Worm (Caenorhabditis elegans): ENCODE measurements around the gene F44E5.15.

Gene F44E5.15

DNA sequence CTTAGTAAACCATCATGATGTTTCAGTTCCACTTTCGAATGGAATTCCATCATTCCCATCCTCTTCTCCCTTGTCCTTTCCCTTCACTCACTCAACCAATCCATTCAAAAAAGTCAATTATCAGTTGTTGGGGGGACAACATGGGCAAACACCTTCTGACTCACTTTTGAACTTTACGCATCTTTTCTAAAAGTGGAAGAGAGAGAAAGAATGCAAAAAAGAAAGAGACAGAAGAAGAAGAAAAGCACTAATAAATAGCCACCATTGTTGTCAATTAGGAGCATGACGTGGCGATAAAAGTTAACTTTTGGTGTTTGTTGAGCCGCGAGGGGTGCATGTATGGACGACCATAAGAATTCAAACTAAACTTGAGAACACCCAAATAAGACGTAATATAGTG is 15.6 kb downstream of the F44E5.15 start (continued):
- TF ChIP-seq nhr-179 (tag; optimal IDR thresholded peaks at IDR 0.05) (no peak), K12H6.12 (tag; optimal IDR thresholded peaks at IDR 0.05) (no peak), cebp-2 (GFP tag; IDR thresholded peaks at IDR 0.05) (no peak), egl-18 (GFP tag; IDR thresholded peaks at IDR 0.05) (no peak), F57C9.4 (tag; optimal IDR thresholded peaks at IDR 0.05) (no peak)

DNA sequence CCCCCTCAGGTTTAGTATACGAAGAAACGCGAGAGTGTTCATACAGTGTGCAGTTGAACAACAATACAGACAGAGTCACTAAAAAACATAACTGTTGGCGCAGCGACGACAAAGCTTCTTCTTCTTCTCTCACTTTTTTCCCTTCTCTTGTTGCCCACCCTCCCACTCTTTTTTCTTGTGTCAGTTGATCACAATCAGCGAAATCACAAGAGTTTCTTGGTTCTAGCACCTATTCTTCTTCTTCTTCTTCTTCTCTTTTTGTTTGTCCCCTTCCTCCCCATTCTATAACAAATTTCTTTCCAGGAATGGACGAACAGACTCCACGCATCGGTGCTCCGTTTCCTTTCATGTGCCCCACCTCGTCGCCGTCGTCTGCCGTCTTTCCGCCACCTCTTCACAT is 18.0 kb downstream of the F44E5.15 start, which contains the start of gene F43G6.4:
Gene F43G6.4 (plus strand): TSS at position 301 of the 400 bp plus-strand sequence.
- no peak for TF ChIP-seq ztf-26 (tag; optimal IDR thresholded peaks at IDR 0.05)
- TF ChIP-seq K11D2.4 (GFP tag; IDR thresholded peaks at IDR 0.05), result no peak
- TF ChIP-seq lin-35 (GFP tag; optimal IDR thresholded peaks at IDR 0.05), result no peak

DNA sequence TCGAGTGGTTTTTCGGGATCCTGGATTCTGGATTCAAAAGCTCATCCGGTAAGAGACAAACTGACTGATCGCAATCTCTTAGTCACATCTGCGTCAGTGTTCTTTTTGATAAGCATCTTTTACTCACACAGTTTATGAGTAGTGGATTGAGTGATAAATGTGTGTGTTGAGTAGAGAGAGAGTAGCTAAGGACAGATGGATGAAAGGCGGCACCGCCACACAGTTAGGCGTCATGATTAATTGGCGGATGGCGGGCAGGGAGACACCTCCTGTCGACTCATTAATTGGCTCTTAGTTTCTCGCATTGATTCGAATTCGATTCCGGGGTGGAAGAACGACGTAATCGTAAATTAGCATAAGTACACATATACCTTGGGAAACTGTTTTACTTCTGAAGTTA is 21.9 kb downstream of the F44E5.15 start:
- no peak for TF ChIP-seq ekl-4 (GFP tag; IDR thresholded peaks at IDR 0.05)
- no peak for TF ChIP-seq nhr-90 (tag; optimal IDR thresholded peaks at IDR 0.05)
- TF ChIP-seq Y53F4B.3 (GFP tag; IDR thresholded peaks at IDR 0.05), result no peak
- TF ChIP-seq mes-4 (tag; optimal IDR thresholded peaks at IDR 0.05), result no peak

DNA sequence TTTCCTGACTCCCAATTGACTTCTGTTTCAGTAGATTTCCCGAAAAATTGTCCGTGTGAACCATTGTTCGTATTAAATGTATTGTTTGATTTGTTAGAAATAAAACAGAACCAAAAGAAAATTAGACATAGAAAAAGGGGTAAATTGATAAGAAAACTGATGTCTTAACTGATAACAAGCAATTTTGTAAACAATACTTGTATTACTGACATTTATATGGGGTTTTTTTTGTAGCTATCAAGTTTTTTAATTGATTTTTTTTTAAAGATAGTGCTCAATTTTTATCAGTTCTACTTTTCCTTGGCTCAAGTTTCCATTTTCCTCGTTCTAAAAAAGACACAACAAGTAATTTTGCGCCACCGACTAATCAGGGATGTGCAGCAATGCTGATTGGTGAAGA is 24.7 kb downstream of the F44E5.15 start:
- peak; percentile 42 for TF ChIP-seq nhr-80 (tag; optimal IDR thresholded peaks at IDR 0.05)
- TF ChIP-seq B0019.2 (GFP tag; conservative IDR thresholded peaks at IDR 0.05), result no peak
- no peak for TF ChIP-seq K12H6.12 (tag; optimal IDR thresholded peaks at IDR 0.05)
- TF ChIP-seq F39B2.1 (GFP tag; IDR thresholded peaks at IDR 0.05), result no peak
- TF ChIP-seq Y53G8AR.9 (GFP tag; conservative IDR thresholded peaks at IDR 0.05), result no peak

DNA sequence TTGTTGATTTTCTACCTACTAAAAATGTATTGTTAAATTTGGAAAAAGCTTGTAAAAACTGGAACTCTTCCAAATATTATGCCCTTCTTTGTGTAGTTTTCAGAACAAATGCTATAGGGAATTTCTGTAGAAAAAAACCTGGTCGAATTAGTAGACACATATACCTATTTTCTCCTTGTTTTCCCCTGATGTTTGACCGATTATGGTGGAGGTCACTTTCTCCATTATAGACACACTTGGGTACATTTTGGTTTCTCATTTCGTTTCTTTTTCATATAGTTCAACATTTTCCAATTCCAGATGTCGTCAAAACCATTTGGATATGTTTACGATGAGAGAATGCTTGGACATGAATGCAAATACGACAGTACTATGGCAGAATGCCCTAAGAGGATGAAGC is 26.3 kb downstream of the F44E5.15 start, which contains the start of gene hda-5:
Gene hda-5 (plus strand): TSS at position 301 of the 400 bp plus-strand sequence.
- TF ChIP-seq hmg-1.2 (GFP tag; IDR thresholded peaks at IDR 0.05) (no peak), hlh-26 (GFP tag; conservative IDR thresholded peaks at IDR 0.05) (no peak), madf-3 (GFP tag; IDR thresholded peaks at IDR 0.05) (no peak), Y53F4B.3 (GFP tag; IDR thresholded peaks at IDR 0.05) (no peak), F57C9.4 (tag; optimal IDR thresholded peaks at IDR 0.05) (no peak), nfya-2 (GFP tag; IDR thresholded peaks at IDR 0.05) (no peak), F33H1.4 (GFP tag; IDR thresholded peaks at IDR 0.05) (no peak), ceh-79 (tag; optimal IDR thresholded peaks at IDR 0.05) (no peak), attf-5 (GFP tag; optimal IDR thresholded peaks at IDR 0.05) (no peak), Y79H2A.3 (GFP tag; conservative IDR thresholded peaks at IDR 0.05) (no peak), snpc-1.3 (tag; optimal IDR thresholded peaks at IDR 0.05; ENCODE audit: insufficient read depth) (no peak), tlf-1 (GFP tag; optimal IDR thresholded peaks at IDR 0.05) (no peak), rec-8 (tag; optimal IDR thresholded peaks at IDR 0.05) (no peak), ztf-25 (GFP tag; IDR thresholded peaks at IDR 0.05) (no peak), madf-8 (GFP tag; conservative IDR thresholded peaks at IDR 0.05) (no peak), rpc-1 (optimal IDR thresholded peaks at IDR 0.05) (no peak), rpc-1 (tag; optimal IDR thresholded peaks at IDR 0.05) (no peak), B0035.1 (tag; optimal IDR thresholded peaks at IDR 0.05) (no peak)

DNA sequence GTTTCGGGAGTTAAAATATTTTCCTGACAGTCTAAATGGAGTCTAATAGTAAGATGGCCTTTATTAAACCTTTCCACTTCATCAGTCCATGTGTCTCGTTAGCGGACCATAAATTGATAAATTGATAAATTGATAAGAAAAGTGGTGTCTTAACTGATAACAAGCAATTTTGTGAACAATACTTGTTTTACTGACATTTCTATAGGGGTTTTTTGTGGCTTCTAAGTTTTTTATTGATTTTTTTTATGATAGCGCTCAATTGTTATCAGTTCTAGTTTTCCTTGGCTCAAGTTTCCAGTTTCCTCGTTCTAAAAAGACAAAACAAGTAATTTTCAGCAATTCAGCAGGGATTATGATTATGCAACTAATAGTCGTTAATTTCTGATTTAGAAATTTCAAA is 30.0 kb downstream of the F44E5.15 start, which contains the start of gene F43G6.17:
Gene F43G6.17 (plus strand): TSS at position 301 of the 400 bp plus-strand sequence.
- TF ChIP-seq D2030.7 (GFP tag; IDR thresholded peaks at IDR 0.05) (no peak), bed-1 (GFP tag; IDR thresholded peaks at IDR 0.05) (no peak), lin-54 (GFP tag; optimal IDR thresholded peaks at IDR 0.05) (no peak), ceh-100 (GFP tag; IDR thresholded peaks at IDR 0.05) (no peak), Y53G8AR.9 (GFP tag; conservative IDR thresholded peaks at IDR 0.05) (no peak), ztf-22 (GFP tag; optimal IDR thresholded peaks at IDR 0.05) (no peak), lin-26 (GFP tag; IDR thresholded peaks at IDR 0.05) (no peak), aptf-3 (GFP tag; IDR thresholded peaks at IDR 0.05) (no peak), ekl-4 (GFP tag; IDR thresholded peaks at IDR 0.05) (no peak), tbx-9 (tag; optimal IDR thresholded peaks at IDR 0.05; ENCODE audit: borderline replicate concordance) (no peak), him-1 (tag; optimal IDR thresholded peaks at IDR 0.05) (no peak), nfya-2 (GFP tag; IDR thresholded peaks at IDR 0.05) (no peak), repo-1 (tag; optimal IDR thresholded peaks at IDR 0.05) (no peak), snpc-1.3 (tag; optimal IDR thresholded peaks at IDR 0.05; ENCODE audit: insufficient read depth) (no peak), ztf-26 (tag; optimal IDR thresholded peaks at IDR 0.05) (no peak)
